Fruit fly (Drosophila melanogaster) whole organism, prepupa: Measurements from ENCODE around the gene CG14020.

Experiments used
- CG10631 ChIP-seq: fragments of 200-800 bp; sonication (Bioruptor generic); optimal IDR thresholded peaks from 2 replicates; lab custom pipeline; 2016; ENCODE audit warnings: missing biosample characterization, missing genetic modification characterization
- CG10669 ChIP-seq: fragments of 200-800 bp; sonication (Bioruptor generic); optimal IDR thresholded peaks from 3 replicates; lab custom pipeline; 2018; ENCODE audit warnings: missing biosample characterization, mild to moderate bottlenecking, missing genetic modification characterization, moderate library complexity
- CG11762 ChIP-seq: fragments of 200-800 bp; sonication (Bioruptor generic); optimal IDR thresholded peaks from 3 replicates; lab custom pipeline; 2016; ENCODE audit warnings: missing biosample characterization, missing genetic modification characterization; ENCODE audit not compliant: insufficient read depth
- CG3032 ChIP-seq: fragments of 200-800 bp; optimal IDR thresholded peaks from 2 replicates; lab custom pipeline; 2019; ENCODE audit warnings: missing biosample characterization, mild to moderate bottlenecking, missing genetic modification characterization, moderate library complexity
- CG31627 ChIP-seq: fragments of 200-800 bp; sonication (Bioruptor generic); optimal IDR thresholded peaks from 3 replicates; lab custom pipeline; 2016; ENCODE audit warnings: missing biosample characterization, missing genetic modification characterization
- CG32006 ChIP-seq: fragments of 200-800 bp; sonication (Bioruptor generic); optimal IDR thresholded peaks from 3 replicates; lab custom pipeline; 2017; ENCODE audit warnings: missing biosample characterization, mild to moderate bottlenecking, missing genetic modification characterization
- CG34406 ChIP-seq: fragments of 200-800 bp; sonication (Bioruptor generic); optimal IDR thresholded peaks from 3 replicates; lab custom pipeline; 2016; ENCODE audit warnings: missing biosample characterization, missing genetic modification characterization
- CG3919 ChIP-seq: fragments of 200-800 bp; sonication (Bioruptor generic); optimal IDR thresholded peaks from 3 replicates; lab custom pipeline; 2016; ENCODE audit warnings: missing biosample characterization, missing genetic modification characterization
- CG4318 ChIP-seq: fragments of 200-800 bp; sonication (Bioruptor generic); optimal IDR thresholded peaks from 3 replicates; lab custom pipeline; 2017; ENCODE audit warnings: missing biosample characterization, mild to moderate bottlenecking, missing genetic modification characterization
- CG6163 ChIP-seq: fragments of 200-800 bp; sonication (Bioruptor generic); IDR thresholded peaks from 3 replicates; pipeline ENCODE4 v1.3.6; 2022; ENCODE audit warnings: missing biosample characterization, missing genetic modification characterization
- CG6276 ChIP-seq: fragments of 200-800 bp; sonication (Bioruptor generic); optimal IDR thresholded peaks from 2 replicates; lab custom pipeline; 2017; ENCODE audit warnings: missing biosample characterization, mild to moderate bottlenecking, missing genetic modification characterization
- CG6792 ChIP-seq: fragments of 200-800 bp; sonication (Bioruptor generic); optimal IDR thresholded peaks from 3 replicates; lab custom pipeline; 2016; ENCODE audit warnings: missing biosample characterization, missing genetic modification characterization
- CG6808 ChIP-seq: fragments of 200-800 bp; sonication (Bioruptor generic); optimal IDR thresholded peaks from 3 replicates; lab custom pipeline; 2017; ENCODE audit warnings: missing biosample characterization, missing genetic modification characterization, mild to moderate bottlenecking, moderate library complexity, missing genetic modification reagents
- CG6854 ChIP-seq: fragments of 200-800 bp; sonication (Bioruptor generic); optimal IDR thresholded peaks from 2 replicates; lab custom pipeline; 2017; ENCODE audit warnings: missing biosample characterization, mild to moderate bottlenecking, missing genetic modification characterization
- CG8119 ChIP-seq: fragments of 200-800 bp; sonication (Bioruptor generic); IDR thresholded peaks from 3 replicates; pipeline ENCODE4 v1.3.6; 2022; ENCODE audit warnings: missing biosample characterization, missing genetic modification characterization
- CG9139 ChIP-seq: fragments of 200-800 bp; sonication (Bioruptor generic); optimal IDR thresholded peaks from 3 replicates; lab custom pipeline; 2017; ENCODE audit warnings: missing biosample characterization, mild to moderate bottlenecking, missing genetic modification characterization
- Eip75B ChIP-seq: fragments of 200-800 bp; sonication (Bioruptor generic); optimal IDR thresholded peaks from 3 replicates; lab custom pipeline; 2016; ENCODE audit warnings: missing biosample characterization, missing genetic modification characterization
- Eip78C ChIP-seq: fragments of 200-800 bp; sonication (Bioruptor generic); peaks from one replicate; lab custom pipeline; 2016; ENCODE audit warnings: missing biosample characterization, missing genetic modification characterization
- Ets21C ChIP-seq: fragments of 200-800 bp; sonication (Bioruptor generic); optimal IDR thresholded peaks from 3 replicates; lab custom pipeline; 2016; ENCODE audit warnings: missing biosample characterization, missing genetic modification characterization
- Gug ChIP-seq: fragments of 200-800 bp; sonication (Bioruptor generic); IDR thresholded peaks from 2 replicates; pipeline ENCODE4 v1.3.6; 2022; ENCODE audit warnings: missing biosample characterization, missing genetic modification characterization
- Hr38 ChIP-seq: sonication (Bioruptor generic); optimal IDR thresholded peaks from 2 replicates; lab custom pipeline; 2016; ENCODE audit warnings: missing biosample characterization, missing genetic modification characterization
- Hr4 ChIP-seq: fragments of 200-800 bp; sonication (Bioruptor generic); optimal IDR thresholded peaks from 3 replicates; lab custom pipeline; 2016; ENCODE audit warnings: missing biosample characterization, missing genetic modification characterization
- Met ChIP-seq: fragments of 200-800 bp; sonication (Bioruptor generic); optimal IDR thresholded peaks from 3 replicates; lab custom pipeline; 2016; ENCODE audit warnings: missing biosample characterization, missing genetic modification characterization
- OdsH ChIP-seq: fragments of 200-800 bp; sonication (Bioruptor generic); optimal IDR thresholded peaks from 3 replicates; lab custom pipeline; 2016; ENCODE audit warnings: missing biosample characterization, missing genetic modification characterization
- Smox ChIP-seq: fragments of 200-800 bp; sonication (Bioruptor generic); optimal IDR thresholded peaks from 3 replicates; lab custom pipeline; 2016; ENCODE audit warnings: missing biosample characterization, missing genetic modification characterization
- Sox15 ChIP-seq: fragments of 200-800 bp; sonication (Bioruptor generic); optimal IDR thresholded peaks from 3 replicates; lab custom pipeline; 2016; ENCODE audit warnings: missing biosample characterization, missing genetic modification characterization
- achi ChIP-seq: fragments of 200-800 bp; sonication (Bioruptor generic); optimal IDR thresholded peaks from 3 replicates; lab custom pipeline; 2016; ENCODE audit warnings: missing biosample characterization, missing genetic modification characterization
- dac ChIP-seq: fragments of 200-800 bp; sonication (Bioruptor generic); optimal IDR thresholded peaks from 2 replicates; lab custom pipeline; 2017; ENCODE audit warnings: missing biosample characterization, mild to moderate bottlenecking, missing genetic modification characterization
- dsx ChIP-seq: fragments of 200-800 bp; optimal IDR thresholded peaks from 3 replicates; lab custom pipeline; 2019; ENCODE audit warnings: missing biosample characterization, mild to moderate bottlenecking, missing genetic modification characterization, moderate library complexity; ENCODE audit not compliant: poor library complexity, severe bottlenecking
- eg ChIP-seq: fragments of 200-800 bp; sonication (Bioruptor generic); IDR thresholded peaks from 3 replicates; pipeline ENCODE4 v1.3.6; 2022; ENCODE audit warnings: missing biosample characterization, missing genetic modification characterization
- esn ChIP-seq: fragments of 200-800 bp; sonication (Bioruptor generic); optimal IDR thresholded peaks from 2 replicates; lab custom pipeline; 2016; ENCODE audit warnings: missing biosample characterization, mild to moderate bottlenecking, missing genetic modification characterization, moderate library complexity
- fd59A ChIP-seq: fragments of 200-800 bp; sonication (Bioruptor generic); optimal IDR thresholded peaks from 2 replicates; lab custom pipeline; 2017; ENCODE audit warnings: missing biosample characterization, mild to moderate bottlenecking, missing genetic modification characterization, missing genetic modification reagents
- fd85E ChIP-seq: fragments of 200-800 bp; sonication (Bioruptor generic); optimal IDR thresholded peaks from 3 replicates; lab custom pipeline; 2016; ENCODE audit warnings: missing biosample characterization, missing genetic modification characterization
- fkh ChIP-seq: fragments of 200-800 bp; sonication (Bioruptor generic); optimal IDR thresholded peaks from 3 replicates; lab custom pipeline; 2017; ENCODE audit warnings: missing biosample characterization, mild to moderate bottlenecking, missing genetic modification characterization, moderate library complexity
- lz ChIP-seq: fragments of 200-800 bp; sonication (Bioruptor generic); optimal IDR thresholded peaks from 3 replicates; lab custom pipeline; 2016; ENCODE audit warnings: missing biosample characterization, missing genetic modification characterization
- pdm3 ChIP-seq: fragments of 200-800 bp; sonication (Bioruptor generic); optimal IDR thresholded peaks from 3 replicates; lab custom pipeline; 2016; ENCODE audit warnings: missing biosample characterization, missing genetic modification characterization
- spab ChIP-seq: fragments of 200-800 bp; sonication (Bioruptor generic); optimal IDR thresholded peaks from 2 replicates; lab custom pipeline; 2017; ENCODE audit warnings: missing biosample characterization, mild to moderate bottlenecking, missing genetic modification characterization, missing genetic modification reagents
- ss ChIP-seq, 2 experiments: fragments of 200-800 bp; sonication (Bioruptor generic); optimal IDR thresholded peaks; 2 replicates in 1 of 2; 3 replicates in 1 of 2; lab custom pipeline; 2017 to 2018; ENCODE audit warnings: mild to moderate bottlenecking in 2 of 2, missing biosample characterization in 2 of 2, missing genetic modification characterization in 2 of 2, moderate library complexity in 1 of 2
- svp ChIP-seq: fragments of 200-800 bp; sonication (Bioruptor generic); peaks from one replicate; lab custom pipeline; 2016; ENCODE audit warnings: missing biosample characterization, missing genetic modification characterization
- topi ChIP-seq: fragments of 200-800 bp; sonication (Bioruptor generic); optimal IDR thresholded peaks from 3 replicates; lab custom pipeline; 2016; ENCODE audit warnings: missing biosample characterization, missing genetic modification characterization

CG14020 gene

dm6 chr2L:5483093-5483492, 34.4 kb upstream of the CG14020 start (continued):
- TF ChIP-seq CG11762 (GFP tag; lab: Kevin White, UChicago) (peak; percentile 71), ss (GFP tag; optimal IDR thresholded peaks at IDR 0.05; lab: Kevin White, UChicago) (peak; percentile 45 to 56), CG34406 (GFP tag; lab: Kevin White, UChicago) (peak; percentile 68), CG32006 (GFP tag; lab: Kevin White, UChicago) (peak; percentile 65), Met (GFP tag; lab: Kevin White, UChicago) (peak; percentile 76), dac (GFP tag; lab: Kevin White, UChicago) (peak; percentile 9), CG10669 (GFP tag; lab: Kevin White, UChicago) (peak; percentile 68), fkh (no peak), fd59A (GFP tag; lab: Kevin White, UChicago) (peak; percentile 33), topi (GFP tag; lab: Kevin White, UChicago) (peak; percentile 78), Hr4 (GFP tag; lab: Kevin White, UChicago) (peak; percentile 70), esn (GFP tag; lab: Kevin White, UChicago) (peak; percentile 74), Smox (GFP tag; lab: Kevin White, UChicago) (peak; percentile 63), Eip75B (peak; percentile 72), pdm3 (GFP tag; lab: Kevin White, UChicago) (peak; percentile 64), Hr38 (GFP tag; lab: Kevin White, UChicago) (no peak), CG3032 (peak; percentile 51)

dm6 chr2L:5489084-5489617, 28.4 kb upstream of the CG14020 start:
- no peak for TF ChIP-seq svp (GFP tag; lab: Kevin White, UChicago)
- no peak for TF ChIP-seq fd85E (GFP tag; lab: Kevin White, UChicago)
- no peak for TF ChIP-seq CG6792 (GFP tag; lab: Kevin White, UChicago)
- no peak for TF ChIP-seq eg (GFP tag; lab: Robert Waterston, UW)
- TF ChIP-seq Hr38 (GFP tag; lab: Kevin White, UChicago), result no peak
- TF ChIP-seq Eip75B, result no peak
- TF ChIP-seq CG9139, result no peak
- TF ChIP-seq CG31627, result no peak
- TF ChIP-seq CG10631, result no peak
- TF ChIP-seq Sox15, result no peak

- no peak for TF ChIP-seq lz (GFP tag; lab: Kevin White, UChicago)
- TF ChIP-seq eg (GFP tag; lab: Robert Waterston, UW), result 0 out of 3 replicates have a peak, but pooled peaks have one; percentile 8
- peak; percentile 62 for TF ChIP-seq CG3919 (GFP tag; lab: Kevin White, UChicago)
- TF ChIP-seq CG6808 (GFP tag; lab: Kevin White, UChicago), result peak; percentile 59
- no peak for TF ChIP-seq Gug (GFP tag; lab: Robert Waterston, UW)
- no peak for TF ChIP-seq CG3032
- TF ChIP-seq achi, result peak; percentile 7
- TF ChIP-seq ss (GFP tag; optimal IDR thresholded peaks at IDR 0.05; lab: Kevin White, UChicago), result peak; percentile 63 to 77
- TF ChIP-seq CG6854 (GFP tag; lab: Kevin White, UChicago), result no peak
- TF ChIP-seq Eip78C, result peak; percentile 60
- TF ChIP-seq dsx (GFP tag; lab: Kevin White, UChicago), result peak; percentile 36
- TF ChIP-seq Sox15, result no peak
- no peak for TF ChIP-seq CG11762 (GFP tag; lab: Kevin White, UChicago)
- no peak for TF ChIP-seq CG6276
- no peak for TF ChIP-seq Hr4 (GFP tag; lab: Kevin White, UChicago)
- no peak for TF ChIP-seq Ets21C (GFP tag; lab: Kevin White, UChicago)
- no peak for TF ChIP-seq OdsH (GFP tag; lab: Kevin White, UChicago)
- no peak for TF ChIP-seq CG4318 (GFP tag; lab: Kevin White, UChicago)
- peak; percentile 40; the same call in 1 of the 3 replicates for TF ChIP-seq CG6163 (GFP tag; lab: Robert Waterston, UW)
- no peak for TF ChIP-seq CG6792 (GFP tag; lab: Kevin White, UChicago)
- no peak for TF ChIP-seq CG8119 (GFP tag; lab: Robert Waterston, UW)
- TF ChIP-seq svp (GFP tag; lab: Kevin White, UChicago), result peak; percentile 51
- TF ChIP-seq spab, result peak; percentile 16
- TF ChIP-seq fd59A (GFP tag; lab: Kevin White, UChicago), result no peak
- peak; percentile 29 for TF ChIP-seq CG9139
Measured at dm6 chr2L:5489757-5490359, 27.7 kb upstream of the CG14020 start.
